Worm (Caenorhabditis elegans) whole organism, mixed stage, embryonic: Measurements from ENCODE around the gene tsp-1.

Source experiments
- M03D4.4 ChIP-seq: sonication (generic microtip); optimal IDR thresholded peaks from 2 replicates; lab custom pipeline; 2017; ENCODE audit warnings: mild to moderate bottlenecking, missing genetic modification characterization, missing compliant biosample characterization
- elt-1 ChIP-seq: sonication (generic microtip); optimal IDR thresholded peaks from 2 replicates; lab custom pipeline; 2017; ENCODE audit warnings: missing genetic modification characterization, mild to moderate bottlenecking, missing compliant biosample characterization, antibody characterized with exemption, moderate library complexity, borderline replicate concordance; ENCODE audit not compliant: insufficient read depth
- elt-3 ChIP-seq: fragments of 150-350 bp; optimal IDR thresholded peaks from 2 replicates; lab custom pipeline; 2014; ENCODE audit warnings: missing biosample characterization, missing genetic modification characterization
- lin-13 ChIP-seq: fragments of 150-350 bp; optimal IDR thresholded peaks from 2 replicates; lab custom pipeline; 2014; ENCODE audit warnings: missing biosample characterization, missing genetic modification characterization
- mep-1 ChIP-seq: fragments of 150-350 bp; optimal IDR thresholded peaks from 2 replicates; lab custom pipeline; 2017; ENCODE audit warnings: missing biosample characterization, missing genetic modification reagents, missing genetic modification characterization, inconsistent platforms
- mls-2 ChIP-seq: sonication (generic microtip); optimal IDR thresholded peaks from 2 replicates; lab custom pipeline; 2016; ENCODE audit warnings: mild to moderate bottlenecking, missing genetic modification characterization, moderate library complexity, missing compliant biosample characterization
- nhr-12 ChIP-seq: fragments of 150-350 bp; optimal IDR thresholded peaks from 2 replicates; lab custom pipeline; 2014; ENCODE audit warnings: missing biosample characterization, missing genetic modification characterization
- nhr-237 ChIP-seq: fragments of 150-350 bp; optimal IDR thresholded peaks from 2 replicates; lab custom pipeline; 2014; ENCODE audit warnings: missing biosample characterization, missing genetic modification characterization
- nhr-28 ChIP-seq: fragments of 150-350 bp; optimal IDR thresholded peaks from 2 replicates; lab custom pipeline; 2014; ENCODE audit warnings: missing biosample characterization, missing genetic modification characterization
- nhr-76 ChIP-seq: sonication (generic microtip); optimal IDR thresholded peaks from 2 replicates; lab custom pipeline; 2017; ENCODE audit warnings: missing biosample characterization, missing genetic modification characterization
- pha-4 ChIP-seq: fragments of 150-350 bp; optimal IDR thresholded peaks from 2 replicates; lab custom pipeline; 2018; ENCODE audit warnings: missing biosample characterization, missing genetic modification reagents, missing genetic modification characterization
- unc-39 ChIP-seq: fragments of 150-350 bp; optimal IDR thresholded peaks from 2 replicates; lab custom pipeline; 2014; ENCODE audit warnings: missing biosample characterization, missing genetic modification characterization

DNA sequence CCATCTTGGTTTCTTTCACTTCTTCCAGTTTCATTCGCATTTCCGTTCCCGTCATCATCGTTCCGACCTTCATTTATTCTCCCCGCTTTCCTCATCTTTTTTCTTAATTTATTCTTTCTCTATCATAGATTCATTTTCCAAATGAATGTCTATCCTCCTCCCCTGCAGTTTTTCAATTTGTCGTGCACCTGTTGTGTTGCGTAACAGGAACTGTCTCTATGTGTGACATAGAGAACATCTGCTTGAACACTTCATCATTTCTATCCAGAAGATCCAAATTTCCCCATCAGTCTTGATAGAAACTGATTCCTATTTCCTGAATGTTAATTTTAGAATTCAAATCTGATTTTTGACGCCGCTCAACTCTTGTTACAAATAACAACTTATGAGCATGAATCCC, 44.3 kb upstream of the tsp-1 start:
- no peak for TF ChIP-seq elt-1 (tag; lab: Kevin White, UChicago)
- TF ChIP-seq nhr-237 (tag; lab: Kevin White, UChicago): no peak
- TF ChIP-seq mls-2: no peak
- TF ChIP-seq nhr-76 (tag; lab: Kevin White, UChicago): no peak
- TF ChIP-seq mep-1 (tag; lab: Kevin White, UChicago): no peak
- no peak for TF ChIP-seq pha-4 (tag; lab: Kevin White, UChicago)
- no peak for TF ChIP-seq nhr-12 (tag; lab: Kevin White, UChicago)
- TF ChIP-seq lin-13: no peak
- no peak for TF ChIP-seq nhr-28 (tag; lab: Kevin White, UChicago)
- no peak for TF ChIP-seq elt-3
- no peak for TF ChIP-seq unc-39 (tag; lab: Kevin White, UChicago)
- TF ChIP-seq M03D4.4 (tag; lab: Kevin White, UChicago): no peak
